Worm (Caenorhabditis elegans) whole organism, L4 larva: ENCODE results near the gene B0250.8.

Source experiments
- D1046.2 ChIP-seq: fragments of 200-800 bp; sonication (Bioruptor generic); IDR thresholded peaks from 2 replicates; pipeline ENCODE4 v1.3.6; 2022; ENCODE audit warnings: missing genetic modification characterization, missing compliant biosample characterization
- F26F4.8 ChIP-seq: fragments of 200-800 bp; sonication (Bioruptor generic); conservative IDR thresholded peaks from 2 replicates; pipeline ENCODE4 v1.3.6; 2022; ENCODE audit warnings: missing genetic modification characterization, missing compliant biosample characterization
- F44E2.7 ChIP-seq: fragments of 200-800 bp; sonication (Bioruptor generic); IDR thresholded peaks from 2 replicates; pipeline ENCODE4 v2.1.2; 2022; ENCODE audit warnings: missing genetic modification characterization, missing compliant biosample characterization
- T26A8.4 ChIP-seq: fragments of 200-800 bp; sonication (Bioruptor generic); IDR thresholded peaks from 2 replicates; pipeline ENCODE4 v1.3.6; 2022; ENCODE audit warnings: missing genetic modification characterization, missing compliant biosample characterization
- Y75B8A.6 ChIP-seq: fragments of 200-800 bp; sonication (Bioruptor generic); IDR thresholded peaks from 2 replicates; pipeline ENCODE4 v1.3.6; 2022; ENCODE audit warnings: missing genetic modification reagents, missing genetic modification characterization, missing compliant biosample characterization
- ZK337.2 ChIP-seq: fragments of 200-800 bp; sonication (Bioruptor generic); IDR thresholded peaks from 2 replicates; pipeline ENCODE4 v1.3.6; 2022; ENCODE audit warnings: missing genetic modification reagents, missing genetic modification characterization, missing compliant biosample characterization
- ZK546.5 ChIP-seq, 2 experiments: sonication (generic microtip); optimal IDR thresholded peaks; 2 replicates each; lab custom pipeline; 2017; ENCODE audit warnings: missing biosample characterization in 2 of 2, missing genetic modification characterization in 2 of 2
- ceh-28 ChIP-seq: fragments of 150-350 bp; optimal IDR thresholded peaks from 2 replicates; lab custom pipeline; 2014; ENCODE audit warnings: missing biosample characterization, missing genetic modification reagents, missing genetic modification characterization
- ceh-32 ChIP-seq: sonication (generic microtip); optimal IDR thresholded peaks from 2 replicates; lab custom pipeline; 2016; ENCODE audit warnings: mild to moderate bottlenecking, missing genetic modification characterization, missing compliant biosample characterization; ENCODE audit not compliant: poor library complexity
- ceh-62 ChIP-seq: sonication (generic microtip); optimal IDR thresholded peaks from 2 replicates; lab custom pipeline; 2017; ENCODE audit warnings: missing biosample characterization, missing genetic modification characterization
- ces-1 ChIP-seq: fragments of 150-350 bp; sonication (generic microtip); optimal IDR thresholded peaks from 4 replicates; lab custom pipeline; 2014; ENCODE audit warnings: missing biosample characterization, missing genetic modification reagents, missing genetic modification characterization
- cey-2 ChIP-seq: sonication (generic microtip); optimal IDR thresholded peaks from 3 replicates; lab custom pipeline; 2017; ENCODE audit warnings: missing genetic modification characterization, mild to moderate bottlenecking, missing compliant biosample characterization, antibody characterized with exemption, borderline replicate concordance; ENCODE audit not compliant: insufficient read depth
- ctbp-1 ChIP-seq: fragments of 200-800 bp; sonication (Bioruptor generic); IDR thresholded peaks from 2 replicates; pipeline ENCODE4 v1.3.6; 2022; ENCODE audit warnings: missing genetic modification reagents, missing genetic modification characterization, missing compliant biosample characterization
- daf-12 ChIP-seq: fragments of 150-350 bp; optimal IDR thresholded peaks from 2 replicates; lab custom pipeline; 2014; ENCODE audit warnings: missing biosample characterization, missing genetic modification reagents, missing genetic modification characterization
- daf-16 ChIP-seq, 3 experiments: sonication (generic microtip); optimal IDR thresholded peaks; 2 replicates each; lab custom pipeline; 2016 to 2017; ENCODE audit warnings: missing genetic modification characterization in 3 of 3, missing genetic modification reagents in 3 of 3, mild to moderate bottlenecking in 2 of 3, missing compliant biosample characterization in 2 of 3, missing biosample characterization in 1 of 3, moderate library complexity in 1 of 3
- daf-19 ChIP-seq: fragments of 200-800 bp; sonication (Bioruptor generic); conservative IDR thresholded peaks from 2 replicates; pipeline ENCODE4 v1.3.6; 2022; ENCODE audit warnings: missing genetic modification characterization, missing compliant biosample characterization
- daf-8 ChIP-seq: fragments of 200-800 bp; sonication (Bioruptor generic); IDR thresholded peaks from 2 replicates; pipeline ENCODE4 v1.3.6; 2022; ENCODE audit warnings: missing genetic modification characterization, missing compliant biosample characterization
- dmd-6 ChIP-seq: fragments of 200-800 bp; sonication (Bioruptor generic); IDR thresholded peaks from 2 replicates; pipeline ENCODE4 v1.3.6; 2022; ENCODE audit warnings: missing genetic modification reagents, missing genetic modification characterization, missing compliant biosample characterization
- dmd-8 ChIP-seq: fragments of 200-800 bp; sonication (Bioruptor generic); IDR thresholded peaks from 2 replicates; pipeline ENCODE4 v1.3.6; 2022; ENCODE audit warnings: missing genetic modification characterization, missing compliant biosample characterization
- duxl-1 ChIP-seq: sonication (generic microtip); optimal IDR thresholded peaks from 2 replicates; lab custom pipeline; 2016; ENCODE audit warnings: mild to moderate bottlenecking, missing genetic modification characterization, moderate library complexity, missing compliant biosample characterization; ENCODE audit not compliant: poor library complexity
- egl-43 ChIP-seq: fragments of 200-800 bp; sonication (Bioruptor generic); IDR thresholded peaks from 2 replicates; pipeline ENCODE4 v1.3.6; 2022; ENCODE audit warnings: missing genetic modification reagents, missing genetic modification characterization, missing compliant biosample characterization
- hif-1 ChIP-seq, 2 experiments: sonication (generic microtip); optimal IDR thresholded peaks; 2 replicates each; lab custom pipeline; 2016 to 2017; ENCODE audit warnings: missing compliant biosample characterization in 2 of 2, missing genetic modification characterization in 2 of 2, missing genetic modification reagents in 2 of 2, missing genotype in 2 of 2, mild to moderate bottlenecking in 1 of 2
- hlh-11 ChIP-seq: fragments of 200-800 bp; sonication (Bioruptor generic); optimal IDR thresholded peaks from 2 replicates; lab custom pipeline; 2018; ENCODE audit warnings: mild to moderate bottlenecking, missing genetic modification characterization, missing compliant biosample characterization
- hmg-1.1 ChIP-seq: fragments of 200-800 bp; sonication (Bioruptor generic); IDR thresholded peaks from 2 replicates; pipeline ENCODE4 v1.3.6; 2022; ENCODE audit warnings: missing genetic modification reagents, missing genetic modification characterization, missing compliant biosample characterization
- lim-7 ChIP-seq: fragments of 200-800 bp; sonication (Bioruptor generic); IDR thresholded peaks from 2 replicates; pipeline ENCODE4 v1.3.6; 2022; ENCODE audit warnings: missing genetic modification characterization, missing compliant biosample characterization
- mdl-1 ChIP-seq, 2 experiments: fragments of 150-350 bp in 1 of 2; sonication (generic microtip) in 1 of 2; optimal IDR thresholded peaks; 2 replicates each; lab custom pipeline; 2014 to 2017; ENCODE audit warnings: missing biosample characterization in 2 of 2, missing genetic modification characterization in 2 of 2
- mdt-29 ChIP-seq: fragments of 200-800 bp; sonication (Bioruptor generic); IDR thresholded peaks from 2 replicates; pipeline ENCODE4 v1.3.6; 2022; ENCODE audit warnings: missing genetic modification reagents, missing genetic modification characterization, missing compliant biosample characterization
- mxl-3 ChIP-seq: fragments of 200-800 bp; sonication (Bioruptor generic); optimal IDR thresholded peaks from 2 replicates; lab custom pipeline; 2018; ENCODE audit warnings: mild to moderate bottlenecking, missing genetic modification characterization, missing compliant biosample characterization
- nhr-10 ChIP-seq: fragments of 150-350 bp; optimal IDR thresholded peaks from 2 replicates; lab custom pipeline; 2014; ENCODE audit warnings: missing biosample characterization, missing genetic modification characterization
- nhr-237 ChIP-seq: sonication (generic microtip); optimal IDR thresholded peaks from 2 replicates; lab custom pipeline; 2017; ENCODE audit warnings: missing biosample characterization, missing genetic modification characterization
- nhr-28 ChIP-seq: fragments of 150-350 bp; optimal IDR thresholded peaks from 2 replicates; lab custom pipeline; 2014; ENCODE audit warnings: missing biosample characterization, missing genetic modification characterization
- nhr-41 ChIP-seq: fragments of 200-800 bp; sonication (Bioruptor generic); IDR thresholded peaks from 2 replicates; pipeline ENCODE4 v1.3.6; 2022; ENCODE audit warnings: missing genetic modification reagents, missing genetic modification characterization, missing compliant biosample characterization
- nhr-42 ChIP-seq: fragments of 200-800 bp; sonication (Bioruptor generic); IDR thresholded peaks from 2 replicates; pipeline ENCODE4 v1.3.6; 2022; ENCODE audit warnings: missing genetic modification characterization, missing compliant biosample characterization
- nhr-48 ChIP-seq: sonication (generic microtip); optimal IDR thresholded peaks from 2 replicates; lab custom pipeline; 2016; ENCODE audit warnings: mild to moderate bottlenecking, missing genetic modification characterization, missing compliant biosample characterization
- nhr-6 ChIP-seq: fragments of 150-350 bp; optimal IDR thresholded peaks from 2 replicates; lab custom pipeline; 2014; ENCODE audit warnings: missing biosample characterization, missing genetic modification characterization
- nhr-76 ChIP-seq: fragments of 150-350 bp; optimal IDR thresholded peaks from 2 replicates; lab custom pipeline; 2014; ENCODE audit warnings: missing biosample characterization, missing genetic modification characterization
- pqm-1 ChIP-seq: sonication (generic microtip); optimal IDR thresholded peaks from 2 replicates; lab custom pipeline; 2017; ENCODE audit warnings: missing biosample characterization, missing genetic modification characterization
- sdz-12 ChIP-seq: fragments of 200-800 bp; sonication (Bioruptor generic); optimal IDR thresholded peaks from 2 replicates; lab custom pipeline; 2018; ENCODE audit warnings: mild to moderate bottlenecking, missing genetic modification characterization, missing compliant biosample characterization
- skn-1 ChIP-seq: fragments of 150-350 bp; optimal IDR thresholded peaks from 2 replicates; lab custom pipeline; 2014; ENCODE audit warnings: missing biosample characterization, missing genetic modification characterization
- spr-1 ChIP-seq: sonication (generic microtip); optimal IDR thresholded peaks from 2 replicates; lab custom pipeline; 2016; ENCODE audit warnings: mild to moderate bottlenecking, missing genetic modification characterization, missing compliant biosample characterization
- tra-1 ChIP-seq: fragments of 200-800 bp; sonication (Bioruptor generic); IDR thresholded peaks from 2 replicates; pipeline ENCODE4 v1.3.6; 2022; ENCODE audit warnings: missing genetic modification reagents, missing genetic modification characterization, missing compliant biosample characterization
- unc-39 ChIP-seq: sonication (generic microtip); optimal IDR thresholded peaks from 2 replicates; lab custom pipeline; 2017; ENCODE audit warnings: missing biosample characterization, missing genetic modification characterization
- vab-7 ChIP-seq: fragments of 200-800 bp; sonication (Bioruptor generic); IDR thresholded peaks from 2 replicates; pipeline ENCODE4 v1.3.6; 2022; ENCODE audit warnings: missing genetic modification reagents, missing genetic modification characterization, missing compliant biosample characterization
- zfp-3 ChIP-seq: fragments of 200-800 bp; sonication (Bioruptor generic); conservative IDR thresholded peaks from 2 replicates; pipeline ENCODE4 v1.3.6; 2022; ENCODE audit warnings: missing genetic modification reagents, missing genetic modification characterization, missing compliant biosample characterization
- ztf-7 ChIP-seq: fragments of 150-350 bp; optimal IDR thresholded peaks from 2 replicates; lab custom pipeline; 2014; ENCODE audit warnings: missing biosample characterization, missing genetic modification characterization

The B0250.8 gene

DNA sequence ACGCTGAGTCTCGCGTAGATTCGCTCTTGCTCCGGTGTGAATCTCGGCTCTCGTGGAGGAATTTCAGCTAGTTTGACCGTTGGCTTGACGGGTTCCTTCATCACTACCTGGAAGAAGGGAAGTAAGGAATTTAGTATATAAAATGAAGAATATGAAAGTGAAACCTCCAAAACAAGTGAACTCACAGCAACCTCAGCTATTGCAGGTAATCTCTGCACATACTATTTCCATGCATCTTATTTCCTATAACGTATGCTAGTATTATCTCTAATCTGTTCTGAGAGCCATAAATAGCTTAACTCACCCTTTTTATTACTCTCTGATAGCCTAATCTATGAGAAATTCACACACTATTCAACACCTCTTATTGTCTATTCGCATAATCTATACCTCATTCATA, 34.7 kb upstream of the B0250.8 start, which contains the start of gene Y38H6C.4:
TSS of gene Y38H6C.4 (minus strand) at position 101 of the 400 bp plus-strand sequence.
- TF ChIP-seq ztf-7 (tag; lab: Kevin White, UChicago) (no peak), nhr-76 (no peak), nhr-41 (no peak), nhr-10 (tag; lab: Kevin White, UChicago) (no peak), nhr-48 (tag; lab: Kevin White, UChicago) (no peak), mdt-29 (GFP tag; lab: Robert Waterston, UW) (no peak), hmg-1.1 (GFP tag; lab: Robert Waterston, UW) (no peak), F44E2.7 (GFP tag; lab: Robert Waterston, UW) (no peak), D1046.2 (GFP tag; lab: Robert Waterston, UW) (no peak), daf-8 (no peak), ces-1 (GFP tag; lab: Kevin White, UChicago) (no peak)

DNA sequence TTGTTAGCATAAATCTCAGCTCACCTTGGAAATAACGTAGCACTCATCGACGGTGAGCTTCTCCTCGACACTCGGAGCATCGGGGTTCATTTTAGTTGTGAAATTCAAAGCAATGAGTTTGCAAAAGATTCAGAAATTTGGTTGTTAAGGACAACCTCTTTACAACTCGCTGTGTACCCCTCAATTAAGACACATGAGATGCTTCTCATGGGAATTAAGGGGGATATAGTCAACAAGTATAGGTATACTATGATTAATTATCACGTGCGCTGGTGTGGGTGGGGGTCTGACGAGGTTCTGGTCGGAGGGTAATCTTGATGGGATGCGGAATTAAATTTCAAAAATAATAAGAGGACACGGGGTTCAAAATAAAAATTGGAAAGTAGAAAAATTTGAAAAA, 30.1 kb upstream of the B0250.8 start, which contains the start of gene dct-14:
TSS of gene dct-14 (minus strand) at position 101 of the 400 bp plus-strand sequence.
- TF ChIP-seq ctbp-1 (no peak), tra-1 (GFP tag; lab: Robert Waterston, UW) (no peak), duxl-1 (tag; lab: Kevin White, UChicago) (no peak), egl-43 (no peak)

DNA sequence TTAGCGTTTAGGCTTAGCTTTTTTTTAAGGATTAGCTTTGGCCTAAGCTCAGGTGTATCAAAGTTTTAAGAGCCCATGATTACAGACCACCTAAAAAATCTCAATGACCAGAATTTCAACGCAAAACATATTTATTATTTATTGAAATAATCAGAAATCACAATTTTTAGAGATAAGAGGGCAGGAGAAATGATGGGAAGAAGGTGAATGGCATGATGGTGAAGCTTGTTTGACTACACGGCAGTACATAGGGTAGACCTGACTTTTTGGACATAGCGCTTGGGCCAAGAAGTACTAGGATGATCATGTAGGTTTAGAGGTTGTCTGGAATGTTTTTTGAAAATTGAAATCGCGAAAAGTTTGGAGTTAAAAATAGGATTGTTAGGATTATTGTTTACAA, 29.4 kb upstream of the B0250.8 start:
- no peak for TF ChIP-seq hif-1 (tag; optimal IDR thresholded peaks at IDR 0.05; lab: Kevin White, UChicago)
- TF ChIP-seq nhr-48 (tag; lab: Kevin White, UChicago), result peak; percentile 54
- no peak for TF ChIP-seq nhr-28 (tag; lab: Kevin White, UChicago)
- TF ChIP-seq daf-19 (GFP tag; lab: Robert Waterston, UW), result no peak
- no peak for TF ChIP-seq daf-12 (tag; lab: Kevin White, UChicago)
- TF ChIP-seq pqm-1, result peak; percentile 37
- no peak for TF ChIP-seq nhr-237
- TF ChIP-seq unc-39 (tag; lab: Kevin White, UChicago), result no peak
- no peak for TF ChIP-seq T26A8.4 (GFP tag; lab: Robert Waterston, UW)
- TF ChIP-seq F26F4.8 (GFP tag; lab: Robert Waterston, UW), result no peak
- TF ChIP-seq nhr-42 (GFP tag; lab: Robert Waterston, UW), result no peak
- TF ChIP-seq ceh-28 (tag; lab: Kevin White, UChicago), result no peak
- no peak for TF ChIP-seq daf-16 (GFP tag; optimal IDR thresholded peaks at IDR 0.05; lab: Kevin White, UChicago)
- TF ChIP-seq daf-16 (tag; optimal IDR thresholded peaks at IDR 0.05; lab: Kevin White, UChicago), result peak; percentile 65
- peak; percentile 76 for TF ChIP-seq dmd-6 (GFP tag; lab: Robert Waterston, UW)
- no peak for TF ChIP-seq duxl-1 (tag; lab: Kevin White, UChicago)
- TF ChIP-seq mdl-1 (tag; optimal IDR thresholded peaks at IDR 0.05; lab: Kevin White, UChicago), result no peak
- peak; percentile 7 for TF ChIP-seq hlh-11

DNA sequence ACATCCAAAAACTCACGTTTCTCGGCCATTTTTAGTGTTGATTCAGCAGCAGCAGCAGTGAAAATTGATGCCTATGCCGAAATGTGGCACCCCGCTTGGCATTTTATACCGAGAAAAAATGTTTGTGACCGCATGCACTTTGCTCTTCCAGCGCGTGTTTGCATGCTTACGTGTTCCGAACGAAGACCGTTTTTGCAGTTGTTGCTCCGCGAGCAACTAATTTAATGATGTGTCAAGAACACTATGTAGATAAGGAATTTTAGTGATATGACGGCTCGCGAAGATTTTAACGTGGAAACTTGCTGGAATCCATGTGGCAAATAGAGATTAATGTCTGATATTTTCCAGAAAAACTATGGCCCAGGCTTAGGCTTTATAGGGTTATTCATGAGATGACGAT, 28.7 kb upstream of the B0250.8 start, which contains the start of gene dct-16:
TSS of gene dct-16 (minus strand) at position 78 of the 400 bp plus-strand sequence.
- TF ChIP-seq ZK546.5 (tag; optimal IDR thresholded peaks at IDR 0.05; lab: Kevin White, UChicago) (no peak), ceh-28 (tag; lab: Kevin White, UChicago) (no peak), dmd-6 (GFP tag; lab: Robert Waterston, UW) (peak; percentile 94), zfp-3 (GFP tag; lab: Robert Waterston, UW) (no peak), lim-7 (GFP tag; lab: Robert Waterston, UW) (no peak), hif-1 (tag; optimal IDR thresholded peaks at IDR 0.05; lab: Kevin White, UChicago) (peak in 1 of 2 experiments; percentile 38), nhr-41 (0 out of 2 replicates have a peak, but pooled peaks have one; percentile 29), nhr-76 (no peak), mdl-1 (tag; optimal IDR thresholded peaks at IDR 0.05; lab: Kevin White, UChicago) (peak in 1 of 2 experiments; percentile 44), sdz-12 (no peak), daf-16 (GFP tag; optimal IDR thresholded peaks at IDR 0.05; lab: Kevin White, UChicago) (peak in 1 of 2 experiments; percentile 21), daf-16 (tag; optimal IDR thresholded peaks at IDR 0.05; lab: Kevin White, UChicago) (peak; percentile 91), Y75B8A.6 (GFP tag; lab: Robert Waterston, UW) (no peak), dmd-8 (GFP tag; lab: Robert Waterston, UW) (no peak), cey-2 (tag; lab: Kevin White, UChicago) (no peak), unc-39 (tag; lab: Kevin White, UChicago) (no peak), ZK337.2 (no peak), vab-7 (GFP tag; lab: Robert Waterston, UW) (no peak), ceh-32 (no peak), mxl-3 (GFP tag; lab: Kevin White, UChicago) (peak; percentile 5), nhr-6 (no peak), skn-1 (tag; lab: Kevin White, UChicago) (no peak), spr-1 (tag; lab: Kevin White, UChicago) (no peak), ceh-62 (tag; lab: Kevin White, UChicago) (no peak)
